Worm (Caenorhabditis elegans) whole organism, young adult: ENCODE data around the gene R02D5.7.

ENCODE experiments used
- D2030.7 ChIP-seq: fragments of 200-800 bp; sonication (Bioruptor generic); IDR thresholded peaks from 2 replicates; pipeline ENCODE4 v1.3.6; 2022; ENCODE audit warnings: missing genetic modification reagents, missing genetic modification characterization, missing compliant biosample characterization
- F10E7.11 ChIP-seq: sonication (generic microtip); optimal IDR thresholded peaks from 2 replicates; lab custom pipeline; 2017; ENCODE audit warnings: mild to moderate bottlenecking, missing genetic modification characterization, moderate library complexity, missing compliant biosample characterization
- F23B12.7 ChIP-seq: sonication (generic microtip); optimal IDR thresholded peaks from 2 replicates; lab custom pipeline; 2017; ENCODE audit warnings: missing genetic modification characterization, mild to moderate bottlenecking, missing compliant biosample characterization, antibody characterized with exemption, moderate library complexity; ENCODE audit not compliant: insufficient read depth
- Y56A3A.18 ChIP-seq: fragments of 200-800 bp; sonication (Bioruptor generic); IDR thresholded peaks from 2 replicates; pipeline ENCODE4 v1.3.6; 2022; ENCODE audit warnings: missing genetic modification reagents, missing genetic modification characterization, missing compliant biosample characterization
- Y79H2A.3 ChIP-seq: fragments of 200-800 bp; sonication (Bioruptor generic); conservative IDR thresholded peaks from 2 replicates; pipeline ENCODE4 v1.3.6; 2022; ENCODE audit warnings: missing genetic modification reagents, missing genetic modification characterization, missing compliant biosample characterization
- akir-1 ChIP-seq: fragments of 200-800 bp; sonication (Bioruptor generic); optimal IDR thresholded peaks from 2 replicates; lab custom pipeline; 2018; ENCODE audit warnings: mild to moderate bottlenecking, missing genetic modification characterization, moderate library complexity, missing compliant biosample characterization
- ama-1 ChIP-seq, 3 experiments: fragments of 150-350 bp in 1 of 3; sonication (generic microtip) in 2 of 3; optimal IDR thresholded peaks; 2 replicates each; lab custom pipeline; 2014 to 2018; ENCODE audit warnings: missing biosample characterization in 2 of 3, missing genetic modification characterization in 2 of 3, missing genetic modification reagents in 2 of 3
- atf-7 ChIP-seq: sonication (generic microtip); optimal IDR thresholded peaks from 2 replicates; lab custom pipeline; 2017; ENCODE audit warnings: mild to moderate bottlenecking, missing genetic modification characterization, missing compliant biosample characterization
- bed-2 ChIP-seq: fragments of 200-800 bp; sonication (Bioruptor generic); IDR thresholded peaks from 2 replicates; pipeline ENCODE4 v1.3.6; 2022; ENCODE audit warnings: missing genetic modification reagents, missing genetic modification characterization, missing compliant biosample characterization
- cebp-2 ChIP-seq: fragments of 200-800 bp; sonication (Bioruptor generic); IDR thresholded peaks from 2 replicates; pipeline ENCODE4 v1.3.6; 2022; ENCODE audit warnings: missing genetic modification characterization, missing compliant biosample characterization
- efl-1 ChIP-seq: fragments of 150-350 bp; optimal IDR thresholded peaks from 2 replicates; lab custom pipeline; 2014; ENCODE audit warnings: missing biosample characterization, missing genetic modification reagents, missing genetic modification characterization
- fkh-3 ChIP-seq: sonication (generic microtip); optimal IDR thresholded peaks from 2 replicates; lab custom pipeline; 2016; ENCODE audit warnings: mild to moderate bottlenecking, missing genetic modification characterization, missing compliant biosample characterization
- hmg-1.2 ChIP-seq: fragments of 200-800 bp; sonication (Bioruptor generic); IDR thresholded peaks from 2 replicates; pipeline ENCODE4 v1.3.6; 2022; ENCODE audit warnings: missing genetic modification reagents, missing genetic modification characterization, missing compliant biosample characterization
- lag-1 ChIP-seq: fragments of 200-800 bp; sonication (Bioruptor generic); IDR thresholded peaks from 2 replicates; pipeline ENCODE4 v1.3.6; 2022; ENCODE audit warnings: missing genetic modification reagents, missing genetic modification characterization, missing compliant biosample characterization
- let-526 ChIP-seq: fragments of 200-800 bp; sonication (Bioruptor generic); IDR thresholded peaks from 2 replicates; pipeline ENCODE4 v1.3.6; 2022; ENCODE audit warnings: missing genetic modification reagents, missing genetic modification characterization, missing compliant biosample characterization
- lsl-1 ChIP-seq: fragments of 200-800 bp; sonication (Bioruptor generic); optimal IDR thresholded peaks from 2 replicates; lab custom pipeline; 2018; ENCODE audit warnings: mild to moderate bottlenecking, missing genetic modification characterization, moderate library complexity, missing compliant biosample characterization
- madf-10 ChIP-seq: sonication (generic microtip); optimal IDR thresholded peaks from 2 replicates; lab custom pipeline; 2016; ENCODE audit warnings: mild to moderate bottlenecking, missing genetic modification characterization, missing compliant biosample characterization
- madf-8 ChIP-seq: fragments of 200-800 bp; sonication (Bioruptor generic); conservative IDR thresholded peaks from 2 replicates; pipeline ENCODE4 v1.3.6; 2022; ENCODE audit warnings: missing genetic modification reagents, missing genetic modification characterization, missing compliant biosample characterization
- nfya-2 ChIP-seq: fragments of 200-800 bp; sonication (Bioruptor generic); IDR thresholded peaks from 2 replicates; pipeline ENCODE4 v1.3.6; 2022; ENCODE audit warnings: missing genetic modification reagents, missing genetic modification characterization, missing compliant biosample characterization
- pbrm-1 ChIP-seq: fragments of 200-800 bp; sonication (Bioruptor generic); IDR thresholded peaks from 2 replicates; pipeline ENCODE4 v1.3.6; 2022; ENCODE audit warnings: missing genetic modification reagents, missing genetic modification characterization, missing compliant biosample characterization
- pha-4 ChIP-seq: fragments of 150-350 bp; sonication (generic microtip); optimal IDR thresholded peaks from 2 replicates; lab custom pipeline; 2014; ENCODE audit warnings: missing biosample characterization, missing genetic modification reagents, missing genetic modification characterization
- rec-8 ChIP-seq, 2 experiments: sonication (generic microtip); optimal IDR thresholded peaks; 2 replicates each; lab custom pipeline; 2016; ENCODE audit warnings: mild to moderate bottlenecking in 2 of 2, missing genetic modification characterization in 2 of 2, missing genetic modification reagents in 2 of 2, missing genotype in 2 of 2, missing biosample characterization in 1 of 2, missing compliant biosample characterization in 1 of 2, moderate library complexity in 1 of 2
- repo-1 ChIP-seq: sonication (generic microtip); optimal IDR thresholded peaks from 2 replicates; lab custom pipeline; 2017; ENCODE audit warnings: mild to moderate bottlenecking, missing genetic modification characterization, missing compliant biosample characterization
- sea-2 ChIP-seq: fragments of 200-800 bp; sonication (Bioruptor generic); IDR thresholded peaks from 2 replicates; pipeline ENCODE4 v1.3.6; 2022; ENCODE audit warnings: missing genetic modification characterization, missing compliant biosample characterization
- snpc-1.1 ChIP-seq: sonication (generic microtip); optimal IDR thresholded peaks from 2 replicates; lab custom pipeline; 2017; ENCODE audit warnings: missing genetic modification characterization, mild to moderate bottlenecking, missing compliant biosample characterization, antibody characterized with exemption, moderate library complexity, missing genotype, missing genetic modification reagents; ENCODE audit not compliant: insufficient read depth
- snpc-3.4 ChIP-seq: sonication (generic microtip); optimal IDR thresholded peaks from 2 replicates; lab custom pipeline; 2017; ENCODE audit warnings: missing genetic modification characterization, mild to moderate bottlenecking, missing compliant biosample characterization, antibody characterized with exemption, moderate library complexity, missing genotype, missing genetic modification reagents
- tbp1 ChIP-seq: fragments of 200-800 bp; sonication (Bioruptor generic); optimal IDR thresholded peaks from 2 replicates; lab custom pipeline; 2018; ENCODE audit warnings: mild to moderate bottlenecking, missing genetic modification characterization, missing compliant biosample characterization
- ztf-18 ChIP-seq: sonication (generic microtip); optimal IDR thresholded peaks from 2 replicates; lab custom pipeline; 2016; ENCODE audit warnings: missing genotype, mild to moderate bottlenecking, missing genetic modification characterization, missing compliant biosample characterization
- ztf-22 ChIP-seq: fragments of 200-800 bp; sonication (Bioruptor generic); optimal IDR thresholded peaks from 2 replicates; lab custom pipeline; 2018; ENCODE audit warnings: mild to moderate bottlenecking, missing genetic modification characterization, moderate library complexity, missing compliant biosample characterization
- ztf-25 ChIP-seq: fragments of 200-800 bp; sonication (Bioruptor generic); IDR thresholded peaks from 2 replicates; pipeline ENCODE4 v1.3.6; 2022; ENCODE audit warnings: missing genetic modification reagents, missing genetic modification characterization, missing compliant biosample characterization
- ztf-3 ChIP-seq: fragments of 200-800 bp; sonication (Bioruptor generic); optimal IDR thresholded peaks from 2 replicates; lab custom pipeline; 2018; ENCODE audit warnings: mild to moderate bottlenecking, missing genetic modification characterization, missing compliant biosample characterization

Gene R02D5.7

DNA sequence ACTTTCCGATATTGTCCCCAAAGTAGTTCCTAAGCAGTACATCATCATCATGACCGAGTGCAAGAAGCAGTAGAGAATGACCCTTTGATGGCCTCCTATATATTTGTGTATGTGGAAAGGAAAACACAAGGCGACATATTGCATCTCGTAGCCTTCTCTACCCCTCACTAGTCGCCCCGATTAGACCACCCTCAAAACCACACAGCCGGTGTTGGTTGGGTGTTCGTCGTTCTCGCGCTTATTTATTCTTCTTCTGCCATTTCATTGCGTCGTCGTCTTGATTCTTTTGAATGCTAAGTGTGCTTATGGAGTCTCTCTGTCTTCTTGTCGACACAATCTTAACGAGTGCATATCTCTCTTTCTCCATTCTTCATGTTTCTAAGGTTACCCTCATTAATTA is 16.9 kb upstream of the R02D5.7 start (continued):
- no peak for TF ChIP-seq akir-1 (GFP tag; lab: Kevin White, UChicago)

DNA sequence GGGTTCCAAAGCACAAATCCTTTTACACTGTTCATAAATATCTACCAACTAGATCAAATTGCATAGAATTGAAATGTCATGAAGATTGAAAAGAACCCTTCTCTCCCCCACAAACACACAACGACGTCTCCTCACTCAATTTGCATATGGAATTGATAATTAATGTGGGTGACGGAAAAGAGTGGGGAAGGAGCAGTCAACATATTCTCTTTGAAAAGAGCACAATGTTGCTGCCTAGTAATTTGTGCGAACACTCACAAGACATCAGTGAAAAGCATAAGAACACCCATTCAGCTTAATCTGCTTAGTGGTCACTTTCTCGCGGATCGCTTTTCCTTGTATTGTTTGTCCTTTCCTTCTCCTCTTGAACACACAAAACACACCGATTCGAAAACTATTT is 15.1 kb upstream of the R02D5.7 start:
- TF ChIP-seq Y56A3A.18 (GFP tag; lab: Robert Waterston, UW) (0 out of 2 replicates have a peak, but pooled peaks have one; percentile 36), pha-4 (tag; lab: Kevin White, UChicago) (no peak)

DNA sequence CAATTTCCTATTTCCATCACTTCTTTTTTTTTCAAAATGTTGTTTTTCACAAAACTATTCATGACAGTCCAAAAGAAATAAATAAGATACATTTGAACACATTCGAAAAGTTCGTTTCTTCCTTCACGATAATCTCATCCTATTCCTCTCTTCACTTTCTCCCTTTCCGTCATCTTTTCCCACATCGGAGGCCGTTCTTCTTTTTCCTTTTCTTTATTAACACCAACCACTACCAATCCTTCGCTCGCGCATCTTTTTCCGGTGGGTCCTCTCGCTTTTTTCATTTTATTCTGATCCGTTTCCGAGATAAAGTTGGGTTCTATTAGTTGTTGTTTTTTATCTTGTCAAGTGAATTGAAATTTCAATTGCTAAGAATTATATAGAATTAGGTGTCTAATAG is 14.2 kb upstream of the R02D5.7 start:
- no peak for TF ChIP-seq tbp1
- no peak for TF ChIP-seq F23B12.7 (tag; lab: Kevin White, UChicago)
- TF ChIP-seq F10E7.11: no peak
- no peak for TF ChIP-seq atf-7 (tag; lab: Kevin White, UChicago)
- TF ChIP-seq ztf-25: no peak

- TF ChIP-seq madf-8 (GFP tag; lab: Robert Waterston, UW): no peak
- TF ChIP-seq hmg-1.2 (GFP tag; lab: Robert Waterston, UW): no peak
- TF ChIP-seq ama-1 (optimal IDR thresholded peaks at IDR 0.05; lab: Kevin White, UChicago): no peak
- no peak for TF ChIP-seq ama-1 (GFP tag; optimal IDR thresholded peaks at IDR 0.05; lab: Kevin White, UChicago)
- TF ChIP-seq ztf-22 (GFP tag; lab: Kevin White, UChicago): no peak
- no peak for TF ChIP-seq nfya-2 (GFP tag; lab: Robert Waterston, UW)
- TF ChIP-seq cebp-2: no peak
Measured at ce11 chrV:14493665-14494064, 12.4 kb upstream of the R02D5.7 start.

- TF ChIP-seq sea-2 (GFP tag; lab: Robert Waterston, UW): no peak
- TF ChIP-seq D2030.7 (GFP tag; lab: Robert Waterston, UW): no peak
- no peak for TF ChIP-seq bed-2
- no peak for TF ChIP-seq fkh-3
- TF ChIP-seq snpc-1.1 (tag; lab: Kevin White, UChicago): no peak
- no peak for TF ChIP-seq ztf-18 (tag; lab: Kevin White, UChicago)
- TF ChIP-seq pbrm-1: no peak
- TF ChIP-seq, all 124 proteins: peak for 0
Measured at ce11 chrV:14491097-14491496, 9.8 kb upstream of the R02D5.7 start.

ce11 chrV:14484582-14484981 is 3.3 kb upstream of the R02D5.7 start, which contains the start of gene R02D5.4:
TSS of gene R02D5.4 (minus strand) at chrV:14484682.
- TF ChIP-seq ztf-3 (GFP tag; lab: Kevin White, UChicago) (no peak), akir-1 (GFP tag; lab: Kevin White, UChicago) (no peak), let-526 (no peak), Y79H2A.3 (GFP tag; lab: Robert Waterston, UW) (no peak), lsl-1 (no peak), ztf-25 (no peak), madf-10 (tag; lab: Kevin White, UChicago) (no peak), snpc-3.4 (no peak), rec-8 (tag; optimal IDR thresholded peaks at IDR 0.05; lab: Kevin White, UChicago) (no peak), lag-1 (GFP tag; lab: Robert Waterston, UW) (no peak), repo-1 (tag; lab: Kevin White, UChicago) (no peak), efl-1 (no peak)
